Fruit fly (Drosophila melanogaster) whole organism, embryonic: ENCODE results near the gene CG11843.

Experiments used
- Asciz ChIP-seq: fragments of 200-800 bp; sonication (Bioruptor generic); optimal IDR thresholded peaks from 2 replicates; lab custom pipeline; 2017; ENCODE audit warnings: missing biosample characterization, mild to moderate bottlenecking, missing genetic modification characterization, missing genetic modification reagents
- CG10979 ChIP-seq: fragments of 200-800 bp; sonication (Bioruptor generic); optimal IDR thresholded peaks from 2 replicates; lab custom pipeline; 2018; ENCODE audit warnings: missing biosample characterization, mild to moderate bottlenecking, missing genetic modification characterization, moderate library complexity
- CG11085 ChIP-seq: fragments of 200-800 bp; sonication (Bioruptor generic); IDR thresholded peaks from 2 replicates; pipeline ENCODE4 v1.3.6; 2022; ENCODE audit warnings: missing biosample characterization, missing genetic modification characterization
- CG13123 ChIP-seq: fragments of 200-800 bp; sonication (Bioruptor generic); optimal IDR thresholded peaks from 2 replicates; lab custom pipeline; 2016; ENCODE audit warnings: missing biosample characterization, missing genetic modification characterization
- CG13624 ChIP-seq: fragments of 200-800 bp; sonication (Bioruptor generic); optimal IDR thresholded peaks from 2 replicates; lab custom pipeline; 2016; ENCODE audit warnings: missing biosample characterization, missing genetic modification characterization
- CG17361 ChIP-seq: fragments of 200-800 bp; sonication (Bioruptor generic); IDR thresholded peaks from 3 replicates; pipeline ENCODE4 v1.3.6; 2022; ENCODE audit warnings: missing biosample characterization, missing genetic modification characterization
- CG17612 ChIP-seq: fragments of 200-800 bp; sonication (Bioruptor generic); IDR thresholded peaks from 2 replicates; pipeline ENCODE4 v1.3.6; 2022; ENCODE audit warnings: missing biosample characterization, missing genetic modification characterization
- CG18599 ChIP-seq: fragments of 200-800 bp; sonication (Bioruptor generic); optimal IDR thresholded peaks from 3 replicates; lab custom pipeline; 2017; ENCODE audit warnings: missing biosample characterization, missing genetic modification characterization, mild to moderate bottlenecking, moderate library complexity, missing genetic modification reagents
- CG2889 ChIP-seq: fragments of 200-800 bp; sonication (Bioruptor generic); IDR thresholded peaks from 3 replicates; pipeline ENCODE4 v1.3.6; 2022; ENCODE audit warnings: missing biosample characterization, missing genetic modification characterization
- CG33557 ChIP-seq: fragments of 200-800 bp; sonication (Bioruptor generic); optimal IDR thresholded peaks from 2 replicates; lab custom pipeline; 2019; ENCODE audit warnings: missing biosample characterization, mild to moderate bottlenecking, missing genetic modification characterization, moderate library complexity
- CG34376 ChIP-seq: fragments of 200-800 bp; sonication (Bioruptor generic); optimal IDR thresholded peaks from 2 replicates; lab custom pipeline; 2018; ENCODE audit warnings: missing biosample characterization, mild to moderate bottlenecking, missing genetic modification characterization
- CG6654 ChIP-seq: fragments of 200-800 bp; sonication (Bioruptor generic); optimal IDR thresholded peaks from 2 replicates; lab custom pipeline; 2017; ENCODE audit warnings: missing biosample characterization, mild to moderate bottlenecking, missing genetic modification characterization
- CG6765 ChIP-seq: fragments of 200-800 bp; sonication (Bioruptor generic); optimal IDR thresholded peaks from 3 replicates; lab custom pipeline; 2017; ENCODE audit warnings: missing biosample characterization, mild to moderate bottlenecking, missing genetic modification characterization
- CG7745 ChIP-seq: fragments of 200-800 bp; sonication (Bioruptor generic); optimal IDR thresholded peaks from 2 replicates; lab custom pipeline; 2018; ENCODE audit warnings: missing biosample characterization, mild to moderate bottlenecking, missing genetic modification characterization, moderate library complexity
- CG9727 ChIP-seq: fragments of 200-800 bp; sonication (Bioruptor generic); optimal IDR thresholded peaks from 3 replicates; lab custom pipeline; 2017; ENCODE audit warnings: missing biosample characterization, mild to moderate bottlenecking, missing genetic modification characterization
- Camta ChIP-seq: fragments of 200-800 bp; sonication (Bioruptor generic); optimal IDR thresholded peaks from 2 replicates; lab custom pipeline; 2016; ENCODE audit warnings: missing biosample characterization, missing genetic modification characterization
- Doc2 ChIP-seq: fragments of 200-800 bp; sonication (Bioruptor generic); IDR thresholded peaks from 2 replicates; pipeline ENCODE4 v1.3.6; 2022; ENCODE audit warnings: missing biosample characterization, missing genetic modification characterization
- Hr78 ChIP-seq, 2 experiments: fragments of 200-800 bp in 1 of 2; fragments of >200 bp in 1 of 2; sonication (Bioruptor generic) in 1 of 2; optimal IDR thresholded peaks; 2 replicates each; lab custom pipeline; 2017 to 2019; ENCODE audit warnings: missing biosample characterization in 2 of 2, missing genetic modification characterization in 2 of 2, mild to moderate bottlenecking in 1 of 2, moderate library complexity in 1 of 2
- Med ChIP-seq: fragments of 200-800 bp; sonication (Bioruptor generic); peaks from one replicate; lab custom pipeline; 2016; ENCODE audit warnings: missing biosample characterization, missing genetic modification characterization, mild to moderate bottlenecking, inconsistent platforms, moderate library complexity
- NK7.1 ChIP-seq: fragments of 200-800 bp; sonication (Bioruptor generic); optimal IDR thresholded peaks from 3 replicates; lab custom pipeline; 2016; ENCODE audit warnings: missing biosample characterization, missing genetic modification characterization
- Nf-YC ChIP-seq: fragments of 200-800 bp; optimal IDR thresholded peaks from 3 replicates; lab custom pipeline; 2019; ENCODE audit warnings: missing biosample characterization, mild to moderate bottlenecking, missing genetic modification characterization, moderate library complexity
- Oli ChIP-seq: fragments of 200-800 bp; sonication (Bioruptor generic); optimal IDR thresholded peaks from 2 replicates; lab custom pipeline; 2018; ENCODE audit warnings: missing biosample characterization, mild to moderate bottlenecking, missing genetic modification characterization, moderate library complexity
- Sox100B ChIP-seq: fragments of 200-800 bp; sonication (Bioruptor generic); optimal IDR thresholded peaks from 3 replicates; lab custom pipeline; 2018; ENCODE audit warnings: missing biosample characterization, mild to moderate bottlenecking, missing genetic modification characterization
- ac ChIP-seq: fragments of 200-800 bp; sonication (Bioruptor generic); optimal IDR thresholded peaks from 3 replicates; lab custom pipeline; 2017; ENCODE audit warnings: missing biosample characterization, mild to moderate bottlenecking, missing genetic modification characterization
- aop ChIP-seq: fragments of 200-800 bp; sonication (Bioruptor generic); IDR thresholded peaks from 2 replicates; pipeline ENCODE4 v1.3.6; 2022; ENCODE audit warnings: missing biosample characterization, missing genetic modification characterization
- ara ChIP-seq: fragments of 200-800 bp; sonication (Bioruptor generic); IDR thresholded peaks from 2 replicates; pipeline ENCODE4 v1.3.6; 2022; ENCODE audit warnings: missing biosample characterization, missing genetic modification characterization
- bcd ChIP-seq: fragments of 200-800 bp; sonication (Bioruptor generic); optimal IDR thresholded peaks from 2 replicates; lab custom pipeline; 2017; ENCODE audit warnings: missing biosample characterization, mild to moderate bottlenecking, missing genetic modification characterization
- bigmax ChIP-seq: fragments of 200-800 bp; sonication (Bioruptor generic); optimal IDR thresholded peaks from 2 replicates; lab custom pipeline; 2018; ENCODE audit warnings: missing biosample characterization, mild to moderate bottlenecking, missing genetic modification characterization
- bsh ChIP-seq, 2 experiments: fragments of 200-800 bp; sonication (Bioruptor generic); optimal IDR thresholded peaks; 2 replicates each; lab custom pipeline; 2017 to 2018; ENCODE audit warnings: mild to moderate bottlenecking in 2 of 2, missing biosample characterization in 2 of 2, missing genetic modification characterization in 2 of 2, moderate library complexity in 1 of 2
- cad ChIP-seq: fragments of >200 bp; optimal IDR thresholded peaks from 2 replicates; lab custom pipeline; 2017; ENCODE audit warnings: missing biosample characterization, missing genetic modification characterization
- chinmo ChIP-seq: fragments of 200-800 bp; sonication (Bioruptor generic); IDR thresholded peaks from 4 replicates; pipeline ENCODE4 v1.3.6; 2022; ENCODE audit warnings: missing biosample characterization, missing genetic modification characterization; ENCODE audit not compliant: partially characterized antibody
- crc ChIP-seq: fragments of 200-800 bp; sonication (Bioruptor generic); optimal IDR thresholded peaks from 2 replicates; lab custom pipeline; 2016; ENCODE audit warnings: missing biosample characterization, missing genetic modification characterization
- dpn ChIP-seq, 2 experiments: fragments of 200-800 bp; sonication (Bioruptor generic); optimal IDR thresholded peaks; 3 replicates each; lab custom pipeline; 2016; ENCODE audit warnings: missing biosample characterization in 2 of 2, missing genetic modification characterization in 2 of 2
- gce ChIP-seq: fragments of 200-800 bp; sonication (Bioruptor generic); IDR thresholded peaks from 3 replicates; pipeline ENCODE4 v1.3.6; 2022; ENCODE audit warnings: missing biosample characterization, missing genetic modification characterization
- ind ChIP-seq: fragments of 200-800 bp; sonication (Bioruptor generic); optimal IDR thresholded peaks from 3 replicates; lab custom pipeline; 2016; ENCODE audit warnings: missing biosample characterization, missing genetic modification characterization
- inv ChIP-seq: fragments of 200-800 bp; sonication (Bioruptor generic); IDR thresholded peaks from 2 replicates; pipeline ENCODE4 v1.3.6; 2022; ENCODE audit warnings: missing biosample characterization, missing genetic modification characterization; ENCODE audit not compliant: partially characterized antibody
- jumu ChIP-seq: fragments of 200-800 bp; sonication (Bioruptor generic); optimal IDR thresholded peaks from 3 replicates; lab custom pipeline; 2016; ENCODE audit warnings: missing biosample characterization, missing genetic modification characterization
- kni ChIP-seq: fragments of 200-800 bp; sonication (Bioruptor generic); optimal IDR thresholded peaks from 3 replicates; lab custom pipeline; 2017; ENCODE audit warnings: mild to moderate bottlenecking, missing biosample characterization, missing genetic modification reagents, missing genetic modification characterization
- knrl ChIP-seq: fragments of 200-800 bp; sonication (Bioruptor generic); IDR thresholded peaks from 3 replicates; pipeline ENCODE4 v1.3.6; 2022; ENCODE audit warnings: missing biosample characterization, missing genetic modification characterization; ENCODE audit not compliant: partially characterized antibody
- mirr ChIP-seq: fragments of 200-800 bp; sonication (Bioruptor generic); optimal IDR thresholded peaks from 3 replicates; lab custom pipeline; 2018; ENCODE audit warnings: missing biosample characterization, mild to moderate bottlenecking, missing genetic modification characterization
- repo ChIP-seq: fragments of 200-800 bp; sonication (Bioruptor generic); optimal IDR thresholded peaks from 2 replicates; lab custom pipeline; 2016; ENCODE audit warnings: missing biosample characterization, missing genetic modification characterization
- sc ChIP-seq, 3 experiments: fragments of >200 bp in 2 of 3; fragments of 200-800 bp in 1 of 3; sonication (Bioruptor generic) in 1 of 3; optimal IDR thresholded peaks; 2 replicates in 2 of 3; 3 replicates in 1 of 3; lab custom pipeline; 2017; ENCODE audit warnings: mild to moderate bottlenecking in 1 of 3, missing biosample characterization in 1 of 3, missing genetic modification characterization in 1 of 3, missing genetic modification reagents in 1 of 3
- sd ChIP-seq: fragments of 200-800 bp; sonication (Bioruptor generic); optimal IDR thresholded peaks from 3 replicates; lab custom pipeline; 2018; ENCODE audit warnings: missing biosample characterization, mild to moderate bottlenecking, missing genetic modification characterization, moderate library complexity
- tap ChIP-seq: fragments of 200-800 bp; optimal IDR thresholded peaks from 3 replicates; lab custom pipeline; 2019; ENCODE audit warnings: missing biosample characterization, mild to moderate bottlenecking, missing genetic modification characterization, moderate library complexity
- trh ChIP-seq: fragments of 200-800 bp; sonication (Bioruptor generic); optimal IDR thresholded peaks from 2 replicates; lab custom pipeline; 2016; ENCODE audit warnings: missing biosample characterization, missing genetic modification characterization
- unc-4 ChIP-seq: fragments of 200-800 bp; sonication (Bioruptor generic); IDR thresholded peaks from 2 replicates; pipeline ENCODE4 v1.3.6; 2022; ENCODE audit warnings: missing biosample characterization, missing genetic modification characterization; ENCODE audit not compliant: partially characterized antibody
- zfh1 ChIP-seq: fragments of 200-800 bp; sonication (Bioruptor generic); IDR thresholded peaks from 3 replicates; pipeline ENCODE4 v1.3.6; 2022; ENCODE audit warnings: missing biosample characterization, missing genetic modification characterization

The CG11843 gene

DNA sequence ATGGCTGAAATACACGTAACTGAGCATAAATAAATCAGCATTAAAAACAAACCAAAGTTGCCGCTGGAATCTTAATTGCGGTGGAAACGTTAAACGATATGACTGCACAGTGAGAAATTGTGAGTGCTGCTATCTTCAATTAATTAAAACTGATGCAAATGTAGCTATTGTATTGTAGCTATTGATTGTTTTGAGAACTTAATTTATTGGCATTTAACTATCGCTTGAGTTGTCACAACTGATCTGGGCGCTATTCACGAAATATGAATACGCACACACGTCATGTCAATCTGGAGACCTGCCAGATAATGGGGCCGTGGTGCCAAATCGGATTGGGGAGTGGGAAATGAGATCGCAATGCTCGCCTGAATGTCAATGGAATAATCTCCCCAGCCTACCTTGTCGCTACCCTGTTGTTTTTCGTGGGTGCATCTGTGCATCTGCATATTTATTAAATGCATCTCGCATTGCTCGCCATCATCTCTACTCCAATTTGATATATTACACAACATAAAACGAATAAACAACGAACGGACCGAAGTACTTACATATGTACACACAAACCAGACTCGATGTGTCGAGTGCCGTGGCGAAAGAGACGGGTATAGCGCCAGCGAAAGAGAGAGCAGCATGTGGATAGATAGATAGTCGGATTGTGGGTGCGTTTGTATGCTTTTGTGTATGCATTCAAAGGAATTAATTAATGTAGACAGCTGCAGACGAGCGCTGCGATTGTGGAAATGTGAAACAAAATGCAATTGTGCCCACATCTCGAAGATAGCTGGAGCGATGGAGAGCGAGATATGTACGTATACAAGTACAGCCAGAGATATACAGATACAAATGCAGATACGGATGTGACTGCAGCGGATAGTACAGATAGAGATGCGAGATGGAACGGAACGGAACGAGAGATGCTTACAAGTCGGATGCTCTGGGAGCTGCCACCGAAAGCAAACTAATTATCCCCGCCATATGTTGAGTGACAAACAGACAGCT, 29.6 kb downstream of the CG11843 start (continued):
- TF ChIP-seq zfh1 (GFP tag; lab: Robert Waterston, UW) = 0 out of 3 replicates have a peak, but pooled peaks have one; percentile 17
- no peak for TF ChIP-seq CG2889 (GFP tag; lab: Robert Waterston, UW)
- TF ChIP-seq Nf-YC (tag; lab: Kevin White, UChicago) = peak; percentile 12
- no peak for TF ChIP-seq cad (GFP tag; lab: Kevin White, UChicago)
- TF ChIP-seq inv (GFP tag; lab: Robert Waterston, UW) = no peak
- TF ChIP-seq ind = no peak
- no peak for TF ChIP-seq bcd (GFP tag; lab: Kevin White, UChicago)
- TF ChIP-seq CG18599 = no peak
- 0 out of 2 replicates have a peak, but pooled peaks have one; percentile 3 for TF ChIP-seq aop (GFP tag; lab: Robert Waterston, UW)
- no peak for TF ChIP-seq CG17612 (GFP tag; lab: Robert Waterston, UW)
- no peak for TF ChIP-seq dpn (GFP tag; optimal IDR thresholded peaks at IDR 0.05; lab: Kevin White, UChicago)
- TF ChIP-seq ara (GFP tag; lab: Robert Waterston, UW) = no peak
- no peak for TF ChIP-seq CG6654 (GFP tag; lab: Kevin White, UChicago)
- no peak for TF ChIP-seq NK7.1 (GFP tag; lab: Kevin White, UChicago)
- TF ChIP-seq tap = peak; percentile 27
- no peak for TF ChIP-seq CG6765 (GFP tag; lab: Kevin White, UChicago)
- TF ChIP-seq CG7745 (tag; lab: Kevin White, UChicago) = peak; percentile 86
- no peak for TF ChIP-seq CG13624 (GFP tag; lab: Kevin White, UChicago)
- no peak for TF ChIP-seq unc-4
- TF ChIP-seq CG10979 = peak; percentile 1
- TF ChIP-seq CG34376 (GFP tag; lab: Kevin White, UChicago) = no peak
- 0 out of 3 replicates have a peak, but pooled peaks have one; percentile 40 for TF ChIP-seq gce (GFP tag; lab: Robert Waterston, UW)
- TF ChIP-seq CG33557 (GFP tag; lab: Kevin White, UChicago) = peak; percentile 45
- no peak for TF ChIP-seq sc (optimal IDR thresholded peaks at IDR 0.05; lab: Kevin White, UChicago)
- TF ChIP-seq sc (GFP tag; optimal IDR thresholded peaks at IDR 0.05; lab: Kevin White, UChicago) = peak; percentile 6
- no peak for TF ChIP-seq jumu (GFP tag; lab: Kevin White, UChicago)
- no peak for TF ChIP-seq CG11085 (GFP tag; lab: Robert Waterston, UW)
- peak; percentile 38 for TF ChIP-seq CG13123
- no peak for TF ChIP-seq knrl (GFP tag; lab: Robert Waterston, UW)
- TF ChIP-seq crc = no peak
- no peak for TF ChIP-seq Oli
- no peak for TF ChIP-seq chinmo (GFP tag; lab: Robert Waterston, UW)
- no peak for TF ChIP-seq sd (tag; lab: Kevin White, UChicago)
- TF ChIP-seq kni = peak; percentile 37
- peak; percentile 56 for TF ChIP-seq Asciz (GFP tag; lab: Kevin White, UChicago)
- peak; percentile 1 for TF ChIP-seq Camta (GFP tag; lab: Kevin White, UChicago)
- TF ChIP-seq CG17361 (GFP tag; lab: Robert Waterston, UW) = 0 out of 3 replicates have a peak, but pooled peaks have one; percentile 12
- peak in 1 of 2 experiments; percentile 22 for TF ChIP-seq Hr78 (GFP tag; optimal IDR thresholded peaks at IDR 0.05; lab: Kevin White, UChicago)
- TF ChIP-seq bsh (GFP tag; optimal IDR thresholded peaks at IDR 0.05; lab: Kevin White, UChicago) = peak; percentile 13 to 44
- TF ChIP-seq bigmax (GFP tag; lab: Kevin White, UChicago) = no peak
- peak; percentile 55 for TF ChIP-seq Med
- TF ChIP-seq trh (GFP tag; lab: Kevin White, UChicago) = no peak
- no peak for TF ChIP-seq mirr (GFP tag; lab: Kevin White, UChicago)
- TF ChIP-seq CG9727 = peak; percentile 17
- no peak for TF ChIP-seq Doc2
- TF ChIP-seq ac (GFP tag; lab: Kevin White, UChicago) = peak; percentile 63
- TF ChIP-seq repo (GFP tag; lab: Kevin White, UChicago) = no peak
- peak; percentile 14 for TF ChIP-seq Sox100B (GFP tag; lab: Kevin White, UChicago)
